Worm (Caenorhabditis elegans) whole organism, L3 larva: ENCODE results near the gene clec-151.

ENCODE experiments used
- R02D3.7 ChIP-seq: fragments of 150-350 bp; optimal IDR thresholded peaks from 2 replicates; lab custom pipeline; 2014; ENCODE audit warnings: missing biosample characterization, missing genetic modification characterization
- ZK546.5 ChIP-seq: sonication (generic microtip); optimal IDR thresholded peaks from 2 replicates; lab custom pipeline; 2017; ENCODE audit warnings: missing biosample characterization, missing genetic modification characterization
- aly-2 ChIP-seq: fragments of 150-350 bp; optimal IDR thresholded peaks from 2 replicates; lab custom pipeline; 2014; ENCODE audit warnings: missing biosample characterization, missing genetic modification characterization
- ama-1 ChIP-seq: fragments of 150-350 bp; optimal IDR thresholded peaks from 2 replicates; lab custom pipeline; 2018
- ceh-16 ChIP-seq: sonication (generic microtip); optimal IDR thresholded peaks from 2 replicates; lab custom pipeline; 2017; ENCODE audit warnings: missing biosample characterization, missing genetic modification characterization
- ceh-28 ChIP-seq: fragments of 150-350 bp; optimal IDR thresholded peaks from 2 replicates; lab custom pipeline; 2014; ENCODE audit warnings: missing biosample characterization, missing genetic modification reagents, missing genetic modification characterization
- ceh-82 ChIP-seq: fragments of 150-350 bp; optimal IDR thresholded peaks from 2 replicates; lab custom pipeline; 2014; ENCODE audit warnings: missing biosample characterization, missing genetic modification characterization
- ceh-9 ChIP-seq: sonication (generic microtip); optimal IDR thresholded peaks from 2 replicates; lab custom pipeline; 2018; ENCODE audit warnings: missing biosample characterization, missing genetic modification characterization
- daf-12 ChIP-seq: fragments of 150-350 bp; optimal IDR thresholded peaks from 2 replicates; lab custom pipeline; 2014; ENCODE audit warnings: missing biosample characterization, missing genetic modification reagents, missing genetic modification characterization
- egl-27 ChIP-seq: sonication (generic microtip); optimal IDR thresholded peaks from 4 replicates; lab custom pipeline; 2017; ENCODE audit warnings: missing biosample characterization, missing genetic modification reagents, missing genetic modification characterization
- egl-5 ChIP-seq: fragments of 150-350 bp; optimal IDR thresholded peaks from 2 replicates; lab custom pipeline; 2017; ENCODE audit warnings: missing biosample characterization, missing genetic modification reagents, missing genetic modification characterization, inconsistent platforms
- elt-1 ChIP-seq: fragments of 150-350 bp; optimal IDR thresholded peaks from 2 replicates; lab custom pipeline; 2014; ENCODE audit warnings: missing biosample characterization, missing genetic modification characterization
- elt-2 ChIP-seq: sonication (generic microtip); optimal IDR thresholded peaks from 2 replicates; lab custom pipeline; 2016; ENCODE audit warnings: missing genetic modification reagents, mild to moderate bottlenecking, missing genetic modification characterization, missing compliant biosample characterization
- elt-3 ChIP-seq, 3 experiments: fragments of 150-350 bp in 1 of 3; sonication (generic microtip) in 2 of 3; optimal IDR thresholded peaks; 2 replicates in 2 of 3; 4 replicates in 1 of 3; lab custom pipeline; 2014 to 2017; ENCODE audit warnings: missing biosample characterization in 3 of 3, missing genetic modification characterization in 3 of 3
- eor-1 ChIP-seq, 2 experiments: fragments of 150-350 bp; optimal IDR thresholded peaks; 2 replicates each; lab custom pipeline; 2014 to 2018; ENCODE audit warnings: missing biosample characterization in 2 of 2, missing genetic modification characterization in 2 of 2
- fkh-10 ChIP-seq: sonication (generic microtip); optimal IDR thresholded peaks from 2 replicates; lab custom pipeline; 2017; ENCODE audit warnings: missing biosample characterization, missing genetic modification reagents, missing genetic modification characterization
- fkh-2 ChIP-seq: fragments of 150-350 bp; optimal IDR thresholded peaks from 2 replicates; lab custom pipeline; 2014; ENCODE audit warnings: missing biosample characterization, missing genetic modification reagents, missing genetic modification characterization
- fos-1 ChIP-seq: fragments of 150-350 bp; optimal IDR thresholded peaks from 2 replicates; lab custom pipeline; 2014; ENCODE audit warnings: missing biosample characterization, missing genetic modification characterization
- hmg-11 ChIP-seq: sonication (generic microtip); optimal IDR thresholded peaks from 2 replicates; lab custom pipeline; 2016; ENCODE audit warnings: missing genetic modification characterization, missing compliant biosample characterization
- jun-1 ChIP-seq: fragments of 150-350 bp; optimal IDR thresholded peaks from 2 replicates; lab custom pipeline; 2014; ENCODE audit warnings: missing biosample characterization, missing genetic modification reagents, missing genetic modification characterization
- lin-15B ChIP-seq: fragments of 150-350 bp; optimal IDR thresholded peaks from 2 replicates; lab custom pipeline; 2014; ENCODE audit warnings: missing biosample characterization, missing genetic modification characterization
- lin-39 ChIP-seq: fragments of 150-350 bp; optimal IDR thresholded peaks from 2 replicates; lab custom pipeline; 2018; ENCODE audit warnings: missing biosample characterization, missing genetic modification reagents, missing genetic modification characterization
- lsy-12 ChIP-seq: sonication (generic microtip); optimal IDR thresholded peaks from 2 replicates; lab custom pipeline; 2016; ENCODE audit warnings: mild to moderate bottlenecking, missing genetic modification characterization, missing compliant biosample characterization
- mml-1 ChIP-seq: fragments of 150-350 bp; sonication (generic microtip); optimal IDR thresholded peaks from 3 replicates; lab custom pipeline; 2014; ENCODE audit warnings: missing biosample characterization, missing genetic modification characterization
- nfya-1 ChIP-seq: sonication (generic microtip); optimal IDR thresholded peaks from 2 replicates; lab custom pipeline; 2017; ENCODE audit warnings: missing genetic modification characterization, mild to moderate bottlenecking, missing compliant biosample characterization, antibody characterized with exemption, moderate library complexity; ENCODE audit not compliant: insufficient read depth
- nhr-11 ChIP-seq: fragments of 150-350 bp; optimal IDR thresholded peaks from 2 replicates; lab custom pipeline; 2014; ENCODE audit warnings: missing biosample characterization, missing genetic modification characterization
- nhr-12 ChIP-seq: fragments of 150-350 bp; optimal IDR thresholded peaks from 2 replicates; lab custom pipeline; 2014; ENCODE audit warnings: missing biosample characterization, missing genetic modification characterization
- nhr-23 ChIP-seq: fragments of 150-350 bp; optimal IDR thresholded peaks from 2 replicates; lab custom pipeline; 2014; ENCODE audit warnings: missing biosample characterization, missing genetic modification reagents, missing genetic modification characterization
- nhr-237 ChIP-seq: fragments of 150-350 bp; optimal IDR thresholded peaks from 2 replicates; lab custom pipeline; 2014; ENCODE audit warnings: missing biosample characterization, missing genetic modification characterization
- nhr-25 ChIP-seq: sonication (generic microtip); optimal IDR thresholded peaks from 2 replicates; lab custom pipeline; 2017; ENCODE audit warnings: missing biosample characterization, missing genetic modification characterization
- nhr-28 ChIP-seq: fragments of 150-350 bp; optimal IDR thresholded peaks from 2 replicates; lab custom pipeline; 2014; ENCODE audit warnings: missing biosample characterization, missing genetic modification characterization
- nhr-43 ChIP-seq: sonication (generic microtip); optimal IDR thresholded peaks from 2 replicates; lab custom pipeline; 2016; ENCODE audit warnings: mild to moderate bottlenecking, missing genetic modification characterization, missing compliant biosample characterization; ENCODE audit not compliant: poor library complexity, severe bottlenecking
- nhr-67 ChIP-seq: fragments of 150-350 bp; optimal IDR thresholded peaks from 2 replicates; lab custom pipeline; 2014; ENCODE audit warnings: missing biosample characterization, missing genetic modification characterization
- nhr-76 ChIP-seq: fragments of 150-350 bp; sonication (generic microtip); optimal IDR thresholded peaks from 5 replicates; lab custom pipeline; 2014; ENCODE audit warnings: missing biosample characterization, missing genetic modification characterization
- nhr-77 ChIP-seq: fragments of 150-350 bp; optimal IDR thresholded peaks from 2 replicates; lab custom pipeline; 2014; ENCODE audit warnings: missing biosample characterization, missing genetic modification characterization
- pha-4 ChIP-seq: fragments of 150-350 bp; optimal IDR thresholded peaks from 2 replicates; lab custom pipeline; 2014; ENCODE audit warnings: missing biosample characterization, missing genetic modification reagents, missing genetic modification characterization
- pqm-1 ChIP-seq: fragments of 150-350 bp; optimal IDR thresholded peaks from 2 replicates; lab custom pipeline; 2017; ENCODE audit warnings: missing biosample characterization, missing genetic modification characterization, inconsistent platforms
- sea-2 ChIP-seq: fragments of 150-350 bp; sonication (generic microtip); optimal IDR thresholded peaks from 4 replicates; lab custom pipeline; 2014; ENCODE audit warnings: missing biosample characterization, missing genetic modification reagents, missing genetic modification characterization
- skn-1 ChIP-seq: fragments of 150-350 bp; optimal IDR thresholded peaks from 2 replicates; lab custom pipeline; 2014; ENCODE audit warnings: missing biosample characterization, missing genetic modification characterization
- snpc-4 ChIP-seq: fragments of 150-350 bp; optimal IDR thresholded peaks from 2 replicates; lab custom pipeline; 2014; ENCODE audit warnings: missing biosample characterization, missing genetic modification characterization
- tbx-2 ChIP-seq: sonication (generic microtip); optimal IDR thresholded peaks from 2 replicates; lab custom pipeline; 2016; ENCODE audit warnings: mild to moderate bottlenecking, missing genetic modification characterization, missing compliant biosample characterization
- unc-39 ChIP-seq: sonication (generic microtip); optimal IDR thresholded peaks from 4 replicates; lab custom pipeline; 2017; ENCODE audit warnings: missing biosample characterization, missing genetic modification characterization
- unc-62 ChIP-seq: fragments of 150-350 bp; sonication (generic microtip); optimal IDR thresholded peaks from 4 replicates; lab custom pipeline; 2014; ENCODE audit warnings: missing biosample characterization, missing genetic modification reagents, missing genetic modification characterization
- zag-1 ChIP-seq: fragments of 150-350 bp; optimal IDR thresholded peaks from 2 replicates; lab custom pipeline; 2014; ENCODE audit warnings: missing biosample characterization, missing genetic modification characterization
- ztf-11 ChIP-seq: fragments of 150-350 bp; optimal IDR thresholded peaks from 2 replicates; lab custom pipeline; 2014; ENCODE audit warnings: missing biosample characterization, missing genetic modification characterization
- ztf-4 ChIP-seq: fragments of 150-350 bp; optimal IDR thresholded peaks from 2 replicates; lab custom pipeline; 2014; ENCODE audit warnings: missing biosample characterization, missing genetic modification characterization

clec-151 gene

ce11 chrIII:4647341-4647740 lies 19.1 kb downstream of the clec-151 start:
- TF ChIP-seq fkh-2 (tag; lab: Kevin White, UChicago) (no peak), skn-1 (no peak), ceh-28 (tag; lab: Kevin White, UChicago) (no peak), pha-4 (tag; lab: Kevin White, UChicago) (no peak), nhr-25 (tag; lab: Kevin White, UChicago) (no peak), elt-1 (tag; lab: Kevin White, UChicago) (no peak), snpc-4 (tag; lab: Kevin White, UChicago) (no peak), eor-1 (tag; optimal IDR thresholded peaks at IDR 0.05; lab: Kevin White, UChicago) (no peak), nhr-76 (no peak), nhr-237 (tag; lab: Kevin White, UChicago) (no peak), sea-2 (no peak), ZK546.5 (no peak), nhr-43 (tag; lab: Kevin White, UChicago) (no peak), elt-2 (no peak), tbx-2 (tag; lab: Kevin White, UChicago) (no peak), ceh-16 (tag; lab: Kevin White, UChicago) (no peak)

- no peak for TF ChIP-seq sea-2
- TF ChIP-seq snpc-4 (tag; lab: Kevin White, UChicago) = no peak
- TF ChIP-seq tbx-2 (tag; lab: Kevin White, UChicago) = no peak
- peak; percentile 44 for TF ChIP-seq elt-2
- TF ChIP-seq unc-62 = no peak
- no peak for TF ChIP-seq ama-1
- peak; percentile 59 for TF ChIP-seq pqm-1
- TF ChIP-seq elt-3 (tag; optimal IDR thresholded peaks at IDR 0.05; lab: Kevin White, UChicago) = no peak
- no peak for TF ChIP-seq nhr-43 (tag; lab: Kevin White, UChicago)
- TF ChIP-seq nhr-77 (tag; lab: Kevin White, UChicago) = no peak
- TF ChIP-seq nhr-237 (tag; lab: Kevin White, UChicago) = no peak
- TF ChIP-seq skn-1 = no peak
These were observed 19.6 kb downstream of the clec-151 start, which contains the start of gene T23F11.6 for ce11 chrIII:4647878-4648277. Gene T23F11.6 (minus strand): TSS chrIII:4647922.

ce11 chrIII:4649363-4649768 lies 21.1 kb downstream of the clec-151 start:
- peak; percentile 98 for TF ChIP-seq nhr-25 (tag; lab: Kevin White, UChicago)
- peak; percentile 93 for TF ChIP-seq jun-1 (tag; lab: Kevin White, UChicago)
- peak; percentile 35 for TF ChIP-seq egl-27 (tag; lab: Kevin White, UChicago)
- TF ChIP-seq daf-12 (tag; lab: Kevin White, UChicago) = no peak
- TF ChIP-seq nhr-23 (tag; lab: Kevin White, UChicago) = peak; percentile 92
- no peak for TF ChIP-seq ceh-9 (tag; lab: Kevin White, UChicago)
- peak; percentile 24 for TF ChIP-seq mml-1 (tag; lab: Kevin White, UChicago)
- TF ChIP-seq ama-1 = peak; percentile 30
- TF ChIP-seq lin-15B = peak; percentile 87
- TF ChIP-seq elt-1 (tag; lab: Kevin White, UChicago) = peak; percentile 25
- peak; percentile 96 for TF ChIP-seq elt-2
- peak; percentile 93 for TF ChIP-seq nhr-43 (tag; lab: Kevin White, UChicago)
- TF ChIP-seq nhr-237 (tag; lab: Kevin White, UChicago) = no peak
- TF ChIP-seq ZK546.5 = no peak
- peak; percentile 98 for TF ChIP-seq pqm-1
- no peak for TF ChIP-seq nhr-67 (tag; lab: Kevin White, UChicago)
- TF ChIP-seq aly-2 (tag; lab: Kevin White, UChicago) = no peak
- TF ChIP-seq pha-4 (tag; lab: Kevin White, UChicago) = peak; percentile 94
- TF ChIP-seq R02D3.7 (tag; lab: Kevin White, UChicago) = peak; percentile 64
- peak; percentile 90 for TF ChIP-seq lin-39 (tag; lab: Kevin White, UChicago)
- peak; percentile 47 for TF ChIP-seq sea-2
- TF ChIP-seq skn-1 = no peak
- peak; percentile 90 for TF ChIP-seq nfya-1
- TF ChIP-seq nhr-76 = peak; percentile 21
- peak; percentile 87 for TF ChIP-seq nhr-11 (tag; lab: Kevin White, UChicago)
- peak; percentile 81 for TF ChIP-seq hmg-11 (tag; lab: Kevin White, UChicago)
- no peak for TF ChIP-seq ztf-11 (tag; lab: Kevin White, UChicago)
- no peak for TF ChIP-seq unc-39 (tag; lab: Kevin White, UChicago)
- TF ChIP-seq nhr-77 (tag; lab: Kevin White, UChicago) = no peak
- TF ChIP-seq nhr-28 (tag; lab: Kevin White, UChicago) = no peak
- peak; percentile 56 for TF ChIP-seq unc-62
- peak; percentile 74 for TF ChIP-seq tbx-2 (tag; lab: Kevin White, UChicago)
- peak; percentile 95 for TF ChIP-seq ceh-28 (tag; lab: Kevin White, UChicago)
- TF ChIP-seq ceh-16 (tag; lab: Kevin White, UChicago) = no peak
- TF ChIP-seq elt-3 (tag; optimal IDR thresholded peaks at IDR 0.05; lab: Kevin White, UChicago) = peak in 1 of 3 experiments; percentile 93
- TF ChIP-seq zag-1 (tag; lab: Kevin White, UChicago) = no peak
- TF ChIP-seq snpc-4 (tag; lab: Kevin White, UChicago) = peak; percentile 83
- peak; percentile 49 for TF ChIP-seq fkh-10 (GFP tag; lab: Kevin White, UChicago)
- no peak for TF ChIP-seq eor-1 (tag; optimal IDR thresholded peaks at IDR 0.05; lab: Kevin White, UChicago)
- TF ChIP-seq egl-5 (tag; lab: Kevin White, UChicago) = peak; percentile 88
- no peak for TF ChIP-seq fkh-2 (tag; lab: Kevin White, UChicago)
- TF ChIP-seq nhr-12 = no peak
- peak; percentile 87 for TF ChIP-seq lsy-12 (tag; lab: Kevin White, UChicago)
- peak; percentile 15 for TF ChIP-seq ztf-4 (tag; lab: Kevin White, UChicago)
- peak; percentile 28 for TF ChIP-seq fos-1 (tag; lab: Kevin White, UChicago)
- TF ChIP-seq ceh-82 (tag; lab: Kevin White, UChicago) = no peak
